Worm (Caenorhabditis elegans) whole organism, midembryonic: ENCODE results near the gene F13H10.1.

Experiments
- T22C8.4 ChIP-seq: fragments of 200-800 bp; sonication (Bioruptor generic); IDR thresholded peaks from 2 replicates; pipeline ENCODE4 v1.3.6; 2022; ENCODE audit warnings: missing genetic modification characterization, missing compliant biosample characterization
- cog-1 ChIP-seq: sonication (generic microtip); optimal IDR thresholded peaks from 2 replicates; lab custom pipeline; 2016; ENCODE audit warnings: missing genetic modification characterization, missing compliant biosample characterization
- flt-1 ChIP-seq: fragments of 200-800 bp; sonication (Bioruptor generic); IDR thresholded peaks from 2 replicates; pipeline ENCODE4 v1.3.6; 2022; ENCODE audit warnings: missing genetic modification characterization, missing compliant biosample characterization
- klf-2 ChIP-seq: fragments of 200-800 bp; sonication (Bioruptor generic); conservative IDR thresholded peaks from 2 replicates; pipeline ENCODE4 v1.3.6; 2022; ENCODE audit warnings: missing genetic modification reagents, missing genetic modification characterization, missing compliant biosample characterization
- med-1 ChIP-seq: sonication (generic microtip); optimal IDR thresholded peaks from 2 replicates; lab custom pipeline; 2017; ENCODE audit warnings: missing genetic modification characterization, mild to moderate bottlenecking, missing compliant biosample characterization, antibody characterized with exemption, missing genetic modification reagents; ENCODE audit not compliant: insufficient read depth
- ref-1 ChIP-seq: fragments of 200-800 bp; sonication (Bioruptor generic); conservative IDR thresholded peaks from 2 replicates; pipeline ENCODE4 v1.3.6; 2022; ENCODE audit warnings: missing genetic modification reagents, missing genetic modification characterization, missing compliant biosample characterization
- tab-1 ChIP-seq: fragments of 200-800 bp; sonication (Bioruptor generic); IDR thresholded peaks from 2 replicates; pipeline ENCODE4 v1.3.6; 2022; ENCODE audit warnings: missing genetic modification characterization, missing compliant biosample characterization
- ztf-23 ChIP-seq: fragments of 200-800 bp; sonication (Bioruptor generic); IDR thresholded peaks from 2 replicates; pipeline ENCODE4 v1.3.6; 2022; ENCODE audit warnings: missing genetic modification reagents, missing genetic modification characterization, missing compliant biosample characterization
- ztf-29 ChIP-seq: fragments of 200-800 bp; sonication (Bioruptor generic); IDR thresholded peaks from 2 replicates; pipeline ENCODE4 v1.3.6; 2022; ENCODE audit warnings: missing genetic modification reagents, missing genetic modification characterization, missing compliant biosample characterization

DNA sequence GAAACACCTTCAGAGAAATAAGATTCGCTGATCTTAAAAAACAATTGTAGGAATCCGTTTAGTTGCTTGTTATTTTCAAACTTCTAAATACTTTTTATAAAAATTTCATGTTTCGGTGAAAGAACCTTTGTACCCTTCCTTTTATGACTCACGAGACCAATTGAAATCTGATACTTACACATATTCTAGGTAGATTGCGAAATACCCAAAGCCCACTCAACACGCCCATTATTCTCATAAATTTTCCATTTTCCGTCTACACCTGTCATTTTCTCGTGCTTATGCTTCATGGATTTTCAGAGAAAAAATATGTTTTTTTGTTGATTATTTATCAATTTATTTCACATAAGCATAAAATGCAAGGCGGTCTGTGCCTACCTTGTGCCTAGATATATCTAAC lies 2.0 kb downstream of the F13H10.1 start:
- no peak for TF ChIP-seq ztf-23 (GFP tag; lab: Robert Waterston, UW)
- TF ChIP-seq cog-1 (tag; lab: Kevin White, UChicago) = no peak
- TF ChIP-seq med-1 (GFP tag; lab: Kevin White, UChicago) = no peak
- no peak for TF ChIP-seq ref-1 (GFP tag; lab: Robert Waterston, UW)
- TF ChIP-seq ztf-29 (GFP tag; lab: Robert Waterston, UW) = no peak
- TF ChIP-seq tab-1 = no peak
- TF ChIP-seq flt-1 (GFP tag; lab: Robert Waterston, UW) = no peak
- no peak for TF ChIP-seq klf-2 (GFP tag; lab: Robert Waterston, UW)
- TF ChIP-seq T22C8.4 = no peak
